Fruit fly (Drosophila melanogaster) whole organism, wandering third instar larva: ENCODE results near the gene kmr.
A peak's percentile ranks its signal among the peaks of the same experiment; 100 is the strongest.

Source experiments
- Abd-B ChIP-seq: fragments of >200 bp; optimal IDR thresholded peaks from 2 replicates; lab custom pipeline; 2017; ENCODE audit warnings: missing biosample characterization, missing genetic modification characterization
- CG32264 ChIP-seq: fragments of 200-800 bp; sonication (Bioruptor generic); optimal IDR thresholded peaks from 2 replicates; lab custom pipeline; 2016; ENCODE audit warnings: missing biosample characterization, missing genetic modification characterization
- CG9705 ChIP-seq: fragments of 200-800 bp; sonication (Bioruptor generic); optimal IDR thresholded peaks from 2 replicates; lab custom pipeline; 2018; ENCODE audit warnings: missing biosample characterization, mild to moderate bottlenecking, missing genetic modification characterization
- Dif ChIP-seq: fragments of 200-275, 200-300 bp; sonication (Bioruptor generic); optimal IDR thresholded peaks from 2 replicates; lab custom pipeline; 2018; ENCODE audit warnings: missing biosample characterization, missing genetic modification characterization; ENCODE audit not compliant: partially characterized antibody
- GATAd ChIP-seq: sonication (Bioruptor generic); optimal IDR thresholded peaks from 2 replicates; lab custom pipeline; 2016; ENCODE audit warnings: missing biosample characterization, missing genetic modification characterization
- HLH106 ChIP-seq: fragments of 200-800 bp; optimal IDR thresholded peaks from 3 replicates; lab custom pipeline; 2019; ENCODE audit warnings: missing biosample characterization, mild to moderate bottlenecking, missing genetic modification characterization, moderate library complexity
- Hr78 ChIP-seq: fragments of >200 bp; optimal IDR thresholded peaks from 2 replicates; lab custom pipeline; 2017; ENCODE audit warnings: missing biosample characterization, missing genetic modification characterization
- Hr83 ChIP-seq: fragments of 200-300 bp; sonication (Bioruptor generic); optimal IDR thresholded peaks from 2 replicates; lab custom pipeline; 2016; ENCODE audit warnings: missing biosample characterization, mild to moderate bottlenecking, missing genetic modification characterization, moderate library complexity; ENCODE audit not compliant: poor library complexity, severe bottlenecking
- Jra ChIP-seq: sonication (Bioruptor generic); optimal IDR thresholded peaks from 2 replicates; lab custom pipeline; 2016; ENCODE audit warnings: missing biosample characterization, missing genetic modification characterization
- Mio ChIP-seq: sonication (Bioruptor generic); optimal IDR thresholded peaks from 2 replicates; lab custom pipeline; 2016; ENCODE audit warnings: missing biosample characterization, missing genetic modification characterization
- Myc ChIP-seq: fragments of >200 bp; optimal IDR thresholded peaks from 2 replicates; lab custom pipeline; 2017
- N ChIP-seq: fragments of >200 bp; optimal IDR thresholded peaks from 2 replicates; lab custom pipeline; 2018; ENCODE audit warnings: missing biosample characterization, missing external identifiers, missing genetic modification characterization
- OdsH ChIP-seq: fragments of 200-800 bp; sonication (Bioruptor generic); optimal IDR thresholded peaks from 2 replicates; lab custom pipeline; 2016; ENCODE audit warnings: missing biosample characterization, mild to moderate bottlenecking, missing genetic modification characterization
- Rel ChIP-seq, 2 experiments: fragments of 200-800 bp; sonication (Bioruptor generic) in 1 of 2; optimal IDR thresholded peaks; 2 replicates in 1 of 2; 3 replicates in 1 of 2; lab custom pipeline; 2016 to 2019; ENCODE audit warnings: mild to moderate bottlenecking in 2 of 2, missing biosample characterization in 2 of 2, missing genetic modification characterization in 2 of 2, moderate library complexity in 1 of 2
- Sp1 ChIP-seq: fragments of 200-800 bp; sonication (Bioruptor generic); optimal IDR thresholded peaks from 3 replicates; lab custom pipeline; 2019; ENCODE audit warnings: missing biosample characterization, mild to moderate bottlenecking, missing genetic modification characterization, moderate library complexity
- Vsx2 ChIP-seq: fragments of 200-300, 225-300 bp; sonication (Bioruptor generic); optimal IDR thresholded peaks from 2 replicates; lab custom pipeline; 2018; ENCODE audit warnings: missing biosample characterization, missing genetic modification characterization; ENCODE audit not compliant: partially characterized antibody
- br ChIP-seq: fragments of 200-800 bp; sonication (Bioruptor generic); optimal IDR thresholded peaks from 2 replicates; lab custom pipeline; 2016; ENCODE audit warnings: missing biosample characterization, missing genetic modification characterization
- brk ChIP-seq: fragments of 200-800 bp; sonication (Bioruptor generic); optimal IDR thresholded peaks from 2 replicates; lab custom pipeline; 2016; ENCODE audit warnings: missing biosample characterization, mild to moderate bottlenecking, missing genetic modification characterization
- dl ChIP-seq, 2 experiments: fragments of 175-275, 200-275 bp in 1 of 2; fragments of 200-275 bp in 1 of 2; sonication (Bioruptor generic); optimal IDR thresholded peaks; lab custom pipeline; 2018; ENCODE audit warnings: mild to moderate bottlenecking in 2 of 2, missing biosample characterization in 2 of 2, missing genetic modification characterization in 2 of 2, moderate library complexity in 2 of 2; ENCODE audit not compliant: partially characterized antibody in 2 of 2, insufficient read depth in 1 of 2
- dmrt93B ChIP-seq: fragments of 200-800 bp; sonication (Bioruptor generic); optimal IDR thresholded peaks from 2 replicates; lab custom pipeline; 2018; ENCODE audit warnings: missing biosample characterization, mild to moderate bottlenecking, missing genetic modification characterization
- dsf ChIP-seq: sonication (Bioruptor generic); optimal IDR thresholded peaks from 2 replicates; lab custom pipeline; 2016; ENCODE audit warnings: missing biosample characterization, missing genetic modification characterization, borderline replicate concordance
- ey ChIP-seq: fragments of 200-800 bp; sonication (Bioruptor generic); optimal IDR thresholded peaks from 2 replicates; lab custom pipeline; 2016; ENCODE audit warnings: missing biosample characterization, missing genetic modification characterization
- foxo ChIP-seq, 2 experiments: fragments of 200-800 bp; sonication (Bioruptor generic); optimal IDR thresholded peaks; 2 replicates in 1 of 2; 3 replicates in 1 of 2; lab custom pipeline; 2016 to 2017; ENCODE audit warnings: missing biosample characterization in 2 of 2, missing genetic modification characterization in 2 of 2
- h ChIP-seq: fragments of 200-800 bp; sonication (Bioruptor generic); optimal IDR thresholded peaks from 3 replicates; lab custom pipeline; 2016; ENCODE audit warnings: missing biosample characterization, mild to moderate bottlenecking, missing genetic modification characterization
- jim ChIP-seq: fragments of 175-275, 200-325 bp; sonication (Bioruptor generic); optimal IDR thresholded peaks from 2 replicates; lab custom pipeline; 2016; ENCODE audit warnings: missing biosample characterization, mild to moderate bottlenecking, missing genetic modification characterization
- pan ChIP-seq: fragments of >200 bp; optimal IDR thresholded peaks from 2 replicates; lab custom pipeline; 2017
- rgr ChIP-seq: fragments of 200-800 bp; sonication (Bioruptor generic); optimal IDR thresholded peaks from 3 replicates; lab custom pipeline; 2016; ENCODE audit warnings: missing biosample characterization, mild to moderate bottlenecking, missing genetic modification characterization
- sv ChIP-seq: fragments of 200-800 bp; sonication (Bioruptor generic); optimal IDR thresholded peaks from 3 replicates; lab custom pipeline; 2016; ENCODE audit warnings: missing biosample characterization, missing genetic modification characterization
- tai ChIP-seq: sonication (Bioruptor generic); optimal IDR thresholded peaks from 2 replicates; lab custom pipeline; 2016; ENCODE audit warnings: missing biosample characterization, missing genetic modification characterization
- usp ChIP-seq: fragments of >200 bp; optimal IDR thresholded peaks from 2 replicates; lab custom pipeline; 2017; ENCODE audit warnings: missing biosample characterization, missing genetic modification characterization
- woc ChIP-seq: sonication (Bioruptor generic); optimal IDR thresholded peaks from 2 replicates; lab custom pipeline; 2016; ENCODE audit warnings: missing biosample characterization, mild to moderate bottlenecking, missing genetic modification characterization

kmr gene

dm6 chr3R:13779241-13779683, 64.3 kb downstream of the kmr start, which contains the start of the genes CG42375 and CG9288 (continued):
- no peak for TF ChIP-seq ey
- TF ChIP-seq Myc (lab: Kevin White, UChicago), result no peak
- TF ChIP-seq h, result no peak
- TF ChIP-seq Mio (GFP tag; lab: Kevin White, UChicago), result no peak
- no peak for TF ChIP-seq Rel (GFP tag; optimal IDR thresholded peaks at IDR 0.05; lab: Kevin White, UChicago)
- TF ChIP-seq Rel (tag; optimal IDR thresholded peaks at IDR 0.05; lab: Kevin White, UChicago), result no peak
- no peak for TF ChIP-seq jim (GFP tag; lab: Kevin White, UChicago)
- TF ChIP-seq sv (GFP tag; lab: Kevin White, UChicago), result no peak
- no peak for TF ChIP-seq Sp1 (GFP tag; lab: Kevin White, UChicago)
- TF ChIP-seq br (GFP tag; lab: Kevin White, UChicago), result no peak

DNA sequence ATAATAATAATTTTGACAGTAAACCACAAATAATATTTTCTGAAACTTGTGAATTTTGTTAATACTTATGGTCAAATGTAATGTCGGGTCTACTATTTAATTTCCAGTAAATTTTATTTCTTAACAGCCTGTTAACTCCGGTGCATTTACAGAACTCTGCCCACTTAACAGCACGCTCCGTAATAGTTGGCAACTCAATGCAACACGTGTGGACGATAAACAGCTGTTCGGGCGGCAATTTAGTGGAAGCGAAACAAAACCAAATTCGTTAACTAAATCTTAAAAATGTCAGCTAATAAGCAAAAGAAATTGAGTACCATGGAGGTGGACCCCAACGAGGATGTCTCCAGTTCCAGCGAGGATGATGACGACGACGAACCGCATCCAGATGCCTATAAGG, 65.8 kb downstream of the kmr start, which contains the start of gene CG9286:
CG9286 (plus strand) TSS at position 196 of the 400 bp plus-strand sequence.
- no peak for TF ChIP-seq foxo (GFP tag; optimal IDR thresholded peaks at IDR 0.05; lab: Kevin White, UChicago)
- TF ChIP-seq CG32264, result no peak
- no peak for TF ChIP-seq N (GFP tag; lab: Kevin White, UChicago)
- TF ChIP-seq Hr83, result no peak
- peak; percentile 17 for TF ChIP-seq Myc (lab: Kevin White, UChicago)
- TF ChIP-seq Sp1 (GFP tag; lab: Kevin White, UChicago), result no peak
- no peak for TF ChIP-seq OdsH (GFP tag; lab: Kevin White, UChicago)
- TF ChIP-seq dmrt93B, result no peak

DNA sequence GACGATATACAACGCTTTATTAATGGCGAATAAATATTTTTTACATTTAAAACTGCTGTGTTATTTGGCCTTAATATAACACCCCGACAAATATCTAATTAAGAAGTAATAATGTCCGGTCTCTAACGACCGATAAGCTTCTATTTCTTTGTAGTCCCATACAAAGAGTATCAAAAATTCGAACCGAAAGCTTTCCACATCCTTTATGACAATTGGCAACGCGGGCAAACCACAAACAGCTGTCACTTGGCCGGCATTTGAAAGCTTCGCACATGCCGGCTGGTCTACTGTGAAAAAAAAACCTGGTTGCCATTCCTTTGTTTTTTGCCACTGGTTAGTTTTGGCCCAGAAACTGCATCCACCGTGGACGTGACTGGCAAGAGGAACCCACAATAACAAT, 67.0 kb downstream of the kmr start, which contains the start of gene Dip-B:
Dip-B (plus strand) TSS at position 254 of the 400 bp plus-strand sequence.
- TF ChIP-seq sv (GFP tag; lab: Kevin White, UChicago) (no peak), Myc (lab: Kevin White, UChicago) (peak; percentile 51), pan (peak; percentile 33)
- TF ChIP-seq, all 38 proteins: peak for 2

dm6 chr3R:13782578-13782977, 67.6 kb downstream of the kmr start:
- TF ChIP-seq dl (GFP tag; optimal IDR thresholded peaks at IDR 0.05; lab: Kevin White, UChicago; ENCODE audit: insufficient read depth in 1 of 2, partially characterized antibody in 2 of 2), result peak in 1 of 2 experiments; percentile 15
- TF ChIP-seq Abd-B (GFP tag; lab: Kevin White, UChicago), result no peak
- peak; percentile 19 for TF ChIP-seq Dif (GFP tag; lab: Kevin White, UChicago)
- TF ChIP-seq h, result peak; percentile 26
- no peak for TF ChIP-seq Jra (GFP tag; lab: Kevin White, UChicago)
- TF ChIP-seq Hr83, result peak; percentile 16

DNA sequence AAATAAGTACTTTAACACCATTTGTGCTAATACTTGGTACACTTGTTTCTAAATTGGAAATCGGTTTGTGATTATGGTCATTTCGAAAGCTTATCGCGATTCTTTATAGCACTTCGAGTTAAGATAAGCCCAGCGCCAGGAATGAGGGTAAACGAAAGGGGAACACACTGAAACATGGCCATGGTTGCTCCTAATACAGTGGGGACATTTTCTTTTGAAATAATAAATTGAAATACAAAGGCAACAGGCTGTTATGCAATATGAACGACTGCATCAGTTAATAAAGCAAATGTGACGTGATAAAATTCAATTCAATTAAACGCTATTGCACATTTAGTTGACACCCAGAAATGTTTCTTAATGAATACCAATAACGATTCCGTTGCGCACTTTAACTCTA, 68.4 kb downstream of the kmr start:
- TF ChIP-seq Mio (GFP tag; lab: Kevin White, UChicago) (no peak), Dif (GFP tag; lab: Kevin White, UChicago) (no peak), Hr83 (no peak), dl (GFP tag; optimal IDR thresholded peaks at IDR 0.05; lab: Kevin White, UChicago; ENCODE audit: insufficient read depth in 1 of 2, partially characterized antibody in 2 of 2) (no peak)

dm6 chr3R:13785895-13786294, 70.9 kb downstream of the kmr start:
- no peak for TF ChIP-seq N (GFP tag; lab: Kevin White, UChicago)
- no peak for TF ChIP-seq rgr (GFP tag; lab: Kevin White, UChicago)
- no peak for TF ChIP-seq brk (GFP tag; lab: Kevin White, UChicago)
- TF ChIP-seq sv (GFP tag; lab: Kevin White, UChicago), result no peak
- no peak for TF ChIP-seq tai (GFP tag; lab: Kevin White, UChicago)
- TF ChIP-seq Rel (GFP tag; optimal IDR thresholded peaks at IDR 0.05; lab: Kevin White, UChicago), result no peak
- no peak for TF ChIP-seq Rel (tag; optimal IDR thresholded peaks at IDR 0.05; lab: Kevin White, UChicago)

dm6 chr3R:13788224-13788623, 73.2 kb downstream of the kmr start:
- TF ChIP-seq woc, result no peak
- no peak for TF ChIP-seq tai (GFP tag; lab: Kevin White, UChicago)
- TF ChIP-seq pan, result no peak
- TF ChIP-seq sv (GFP tag; lab: Kevin White, UChicago), result no peak
- no peak for TF ChIP-seq Vsx2 (GFP tag; lab: Kevin White, UChicago)
- TF ChIP-seq GATAd, result no peak
- no peak for TF ChIP-seq foxo (GFP tag; optimal IDR thresholded peaks at IDR 0.05; lab: Kevin White, UChicago)
- no peak for TF ChIP-seq Hr78
- TF ChIP-seq rgr (GFP tag; lab: Kevin White, UChicago), result no peak
- no peak for TF ChIP-seq dl (GFP tag; optimal IDR thresholded peaks at IDR 0.05; lab: Kevin White, UChicago; ENCODE audit: insufficient read depth in 1 of 2, partially characterized antibody in 2 of 2)
- no peak for TF ChIP-seq ey
- no peak for TF ChIP-seq dsf (GFP tag; lab: Kevin White, UChicago)
- TF ChIP-seq usp (GFP tag; lab: Kevin White, UChicago), result no peak
- TF ChIP-seq Abd-B (GFP tag; lab: Kevin White, UChicago), result no peak
- no peak for TF ChIP-seq HLH106
- no peak for TF ChIP-seq CG9705 (GFP tag; lab: Kevin White, UChicago)
